Worm (Caenorhabditis elegans) whole organism, early embryonic: ENCODE results near the gene F20E11.17.

Experiments
- ama-1 ChIP-seq: fragments of 150-350 bp; optimal IDR thresholded peaks from 2 replicates; lab custom pipeline; 2014
- ceh-36 ChIP-seq: sonication (generic microtip); optimal IDR thresholded peaks from 2 replicates; lab custom pipeline; 2016; ENCODE audit warnings: missing genetic modification characterization, inconsistent platforms, missing compliant biosample characterization
- hnd-1 ChIP-seq: sonication (generic microtip); optimal IDR thresholded peaks from 2 replicates; lab custom pipeline; 2016; ENCODE audit warnings: missing genetic modification characterization, missing compliant biosample characterization

ce11 chrV:17500055-17500454, 31.0 kb upstream of the F20E11.17 start:
- TF ChIP-seq hnd-1 (tag; lab: Kevin White, UChicago) (no peak), ceh-36 (no peak), ama-1 (lab: Kevin White, UChicago) (no peak)
